Fruit fly (Drosophila melanogaster) whole organism, embryonic: Measurements from ENCODE around the gene mio.
A peak's percentile ranks its signal among the peaks of the same experiment; 100 is the strongest.

Source experiments
- C15 ChIP-seq: fragments of 200-800 bp; sonication (Bioruptor generic); IDR thresholded peaks from 3 replicates; pipeline ENCODE4 v1.3.6; 2022; ENCODE audit warnings: missing biosample characterization, missing genetic modification characterization
- CG10147 ChIP-seq: fragments of 200-800 bp; sonication (Bioruptor generic); optimal IDR thresholded peaks from 2 replicates; lab custom pipeline; 2019; ENCODE audit warnings: missing biosample characterization, mild to moderate bottlenecking, missing genetic modification characterization, moderate library complexity
- CG13123 ChIP-seq: fragments of 200-800 bp; sonication (Bioruptor generic); optimal IDR thresholded peaks from 2 replicates; lab custom pipeline; 2016; ENCODE audit warnings: missing biosample characterization, missing genetic modification characterization
- CG13624 ChIP-seq: fragments of 200-800 bp; sonication (Bioruptor generic); optimal IDR thresholded peaks from 2 replicates; lab custom pipeline; 2016; ENCODE audit warnings: missing biosample characterization, missing genetic modification characterization
- CG13775 ChIP-seq: fragments of 200-800 bp; sonication (Bioruptor generic); optimal IDR thresholded peaks from 3 replicates; lab custom pipeline; 2017; ENCODE audit warnings: missing biosample characterization, mild to moderate bottlenecking, missing genetic modification characterization
- CG14050 ChIP-seq: fragments of 200-800 bp; sonication (Bioruptor generic); IDR thresholded peaks from 3 replicates; pipeline ENCODE4 v1.3.6; 2022; ENCODE audit warnings: missing biosample characterization, missing genetic modification characterization
- CG15479 ChIP-seq: fragments of 200-800 bp; sonication (Bioruptor generic); optimal IDR thresholded peaks from 3 replicates; lab custom pipeline; 2019; ENCODE audit warnings: missing biosample characterization, mild to moderate bottlenecking, missing genetic modification characterization, moderate library complexity
- CG1602 ChIP-seq: fragments of 200-800 bp; sonication (Bioruptor generic); optimal IDR thresholded peaks from 3 replicates; lab custom pipeline; 2016; ENCODE audit warnings: missing biosample characterization, missing genetic modification characterization
- CG17359 ChIP-seq: fragments of 200-800 bp; sonication (Bioruptor generic); optimal IDR thresholded peaks from 3 replicates; lab custom pipeline; 2018; ENCODE audit warnings: missing biosample characterization, mild to moderate bottlenecking, missing genetic modification characterization, moderate library complexity
- CG18599 ChIP-seq: fragments of 200-800 bp; sonication (Bioruptor generic); optimal IDR thresholded peaks from 3 replicates; lab custom pipeline; 2017; ENCODE audit warnings: missing biosample characterization, missing genetic modification characterization, mild to moderate bottlenecking, moderate library complexity, missing genetic modification reagents
- CG2120 ChIP-seq: fragments of 200-800 bp; sonication (Bioruptor generic); optimal IDR thresholded peaks from 3 replicates; lab custom pipeline; 2016; ENCODE audit warnings: missing biosample characterization, missing genetic modification characterization
- CG2199 ChIP-seq: fragments of 200-800 bp; sonication (Bioruptor generic); IDR thresholded peaks from 3 replicates; pipeline ENCODE4 v1.3.6; 2022; ENCODE audit warnings: missing biosample characterization, missing genetic modification characterization
- CG31365 ChIP-seq: fragments of 200-800 bp; sonication (Bioruptor generic); optimal IDR thresholded peaks from 2 replicates; lab custom pipeline; 2018; ENCODE audit warnings: missing biosample characterization, mild to moderate bottlenecking, missing genetic modification characterization
- CG4707 ChIP-seq: fragments of 200-800 bp; sonication (Bioruptor generic); optimal IDR thresholded peaks from 2 replicates; lab custom pipeline; 2018; ENCODE audit warnings: missing biosample characterization, mild to moderate bottlenecking, missing genetic modification characterization, moderate library complexity
- CG6813 ChIP-seq: fragments of 200-800 bp; sonication (Bioruptor generic); optimal IDR thresholded peaks from 2 replicates; lab custom pipeline; 2017; ENCODE audit warnings: missing biosample characterization, missing genetic modification characterization, mild to moderate bottlenecking, moderate library complexity, missing genetic modification reagents
- CG7357 ChIP-seq: fragments of 200-800 bp; sonication (Bioruptor generic); IDR thresholded peaks from 3 replicates; pipeline ENCODE4 v1.3.6; 2022; ENCODE audit warnings: missing biosample characterization, missing genetic modification characterization
- CG7928 ChIP-seq: fragments of 200-800 bp; sonication (Bioruptor generic); optimal IDR thresholded peaks from 2 replicates; lab custom pipeline; 2017; ENCODE audit warnings: missing biosample characterization, mild to moderate bottlenecking, missing genetic modification characterization
- CG8089 ChIP-seq: fragments of 200-800 bp; sonication (Bioruptor generic); optimal IDR thresholded peaks from 3 replicates; lab custom pipeline; 2016; ENCODE audit warnings: missing biosample characterization, missing genetic modification characterization
- CG8359 ChIP-seq: fragments of 200-800 bp; sonication (Bioruptor generic); optimal IDR thresholded peaks from 2 replicates; lab custom pipeline; 2017; ENCODE audit warnings: missing biosample characterization, mild to moderate bottlenecking, missing genetic modification characterization, borderline replicate concordance
- CG9727 ChIP-seq: fragments of 200-800 bp; sonication (Bioruptor generic); optimal IDR thresholded peaks from 3 replicates; lab custom pipeline; 2017; ENCODE audit warnings: missing biosample characterization, mild to moderate bottlenecking, missing genetic modification characterization
- D19B ChIP-seq: fragments of 200-800 bp; sonication (Bioruptor generic); optimal IDR thresholded peaks from 2 replicates; lab custom pipeline; 2017; ENCODE audit warnings: missing biosample characterization, mild to moderate bottlenecking, missing genetic modification characterization
- Doc2 ChIP-seq: fragments of 200-800 bp; sonication (Bioruptor generic); IDR thresholded peaks from 2 replicates; pipeline ENCODE4 v1.3.6; 2022; ENCODE audit warnings: missing biosample characterization, missing genetic modification characterization
- Hmx ChIP-seq: fragments of 200-800 bp; sonication (Bioruptor generic); optimal IDR thresholded peaks from 2 replicates; lab custom pipeline; 2016; ENCODE audit warnings: missing biosample characterization, missing genetic modification characterization
- Hr3 ChIP-seq: fragments of 200-800 bp; sonication (Bioruptor generic); optimal IDR thresholded peaks from 3 replicates; lab custom pipeline; 2016; ENCODE audit warnings: missing biosample characterization, missing genetic modification characterization
- NK7.1 ChIP-seq: fragments of 200-800 bp; sonication (Bioruptor generic); optimal IDR thresholded peaks from 3 replicates; lab custom pipeline; 2016; ENCODE audit warnings: missing biosample characterization, missing genetic modification characterization
- Neu2 ChIP-seq: fragments of 200-800 bp; sonication (Bioruptor generic); optimal IDR thresholded peaks from 3 replicates; lab custom pipeline; 2016; ENCODE audit warnings: missing biosample characterization, missing genetic modification characterization, borderline replicate concordance
- Oli ChIP-seq: fragments of 200-800 bp; sonication (Bioruptor generic); optimal IDR thresholded peaks from 2 replicates; lab custom pipeline; 2018; ENCODE audit warnings: missing biosample characterization, mild to moderate bottlenecking, missing genetic modification characterization, moderate library complexity
- Optix ChIP-seq: fragments of 200-800 bp; sonication (Bioruptor generic); IDR thresholded peaks from 3 replicates; pipeline ENCODE4 v1.3.6; 2022; ENCODE audit warnings: missing biosample characterization, missing genetic modification characterization
- PHDP ChIP-seq: fragments of 200-800 bp; sonication (Bioruptor generic); optimal IDR thresholded peaks from 3 replicates; lab custom pipeline; 2018; ENCODE audit warnings: missing biosample characterization, mild to moderate bottlenecking, missing genetic modification characterization, moderate library complexity
- Poxn ChIP-seq: fragments of 200-800 bp; sonication (Bioruptor generic); IDR thresholded peaks from 2 replicates; pipeline ENCODE4 v1.3.6; 2022; ENCODE audit warnings: missing biosample characterization, missing genetic modification characterization
- Sin3A ChIP-seq: fragments of >200 bp; optimal IDR thresholded peaks from 2 replicates; lab custom pipeline; 2018
- Sry-β ChIP-seq: fragments of 200-800 bp; sonication (Bioruptor generic); optimal IDR thresholded peaks from 2 replicates; lab custom pipeline; 2018; ENCODE audit warnings: missing biosample characterization, mild to moderate bottlenecking, missing genetic modification characterization, moderate library complexity
- Taf1 ChIP-seq: fragments of 200-800 bp; sonication (Bioruptor generic); IDR thresholded peaks from 2 replicates; pipeline ENCODE4 v1.3.6; 2022; ENCODE audit warnings: missing biosample characterization, missing genetic modification characterization
- al ChIP-seq: fragments of 200-800 bp; sonication (Bioruptor generic); IDR thresholded peaks from 2 replicates; pipeline ENCODE4 v1.3.6; 2022; ENCODE audit warnings: missing biosample characterization, missing genetic modification characterization
- ase ChIP-seq: fragments of 200-800 bp; sonication (Bioruptor generic); IDR thresholded peaks from 3 replicates; pipeline ENCODE4 v1.3.6; 2022; ENCODE audit warnings: missing biosample characterization, missing genetic modification characterization
- ash1 ChIP-seq: fragments of 200-800 bp; sonication (Bioruptor generic); optimal IDR thresholded peaks from 2 replicates; lab custom pipeline; 2018; ENCODE audit warnings: missing biosample characterization, mild to moderate bottlenecking, missing genetic modification characterization
- dan ChIP-seq: fragments of 200-800 bp; sonication (Bioruptor generic); IDR thresholded peaks from 2 replicates; pipeline ENCODE4 v1.3.6; 2022; ENCODE audit warnings: missing biosample characterization, missing genetic modification characterization
- dimm ChIP-seq: fragments of 200-800 bp; sonication (Bioruptor generic); IDR thresholded peaks from 2 replicates; pipeline ENCODE4 v1.3.6; 2022; ENCODE audit warnings: missing biosample characterization, missing genetic modification characterization
- dmrt99B ChIP-seq: fragments of 200-800 bp; sonication (Bioruptor generic); optimal IDR thresholded peaks from 2 replicates; lab custom pipeline; 2018; ENCODE audit warnings: missing biosample characterization, mild to moderate bottlenecking, missing genetic modification characterization, moderate library complexity
- gem ChIP-seq: fragments of 200-800 bp; sonication (Bioruptor generic); optimal IDR thresholded peaks from 2 replicates; lab custom pipeline; 2019; ENCODE audit warnings: missing biosample characterization, mild to moderate bottlenecking, missing genetic modification characterization, moderate library complexity
- grau ChIP-seq: fragments of 200-800 bp; optimal IDR thresholded peaks from 3 replicates; lab custom pipeline; 2019; ENCODE audit warnings: missing biosample characterization, mild to moderate bottlenecking, missing genetic modification characterization, moderate library complexity
- ham ChIP-seq: fragments of 200-800 bp; sonication (Bioruptor generic); IDR thresholded peaks from 2 replicates; pipeline ENCODE4 v1.3.6; 2022; ENCODE audit warnings: missing biosample characterization, missing genetic modification characterization
- hb ChIP-seq: fragments of 200-800 bp; sonication (Bioruptor generic); IDR thresholded peaks from 3 replicates; pipeline ENCODE4 v1.3.6; 2022; ENCODE audit warnings: missing biosample characterization, missing genetic modification characterization; ENCODE audit not compliant: partially characterized antibody
- jing ChIP-seq: fragments of 200-800 bp; sonication (Bioruptor generic); optimal IDR thresholded peaks from 2 replicates; lab custom pipeline; 2018; ENCODE audit warnings: missing biosample characterization, mild to moderate bottlenecking, missing genetic modification characterization
- org-1 ChIP-seq: fragments of 200-800 bp; sonication (Bioruptor generic); optimal IDR thresholded peaks from 2 replicates; lab custom pipeline; 2017; ENCODE audit warnings: missing biosample characterization, missing genetic modification characterization
- otp ChIP-seq: fragments of 200-800 bp; sonication (Bioruptor generic); IDR thresholded peaks from 3 replicates; pipeline ENCODE4, ENCODE4 v1.3.6; 2022; ENCODE audit warnings: missing biosample characterization, missing genetic modification characterization
- pan ChIP-seq, 4 experiments: fragments of >200 bp in 3 of 4; fragments of 200-800 bp in 1 of 4; sonication (Bioruptor generic) in 1 of 4; optimal IDR thresholded peaks in 3 of 4; IDR thresholded peaks in 1 of 4; 2 replicates each; pipeline versions ENCODE4 v1.3.6 to Lab custom; 2017 to 2022; ENCODE audit warnings: missing biosample characterization in 2 of 4, missing genetic modification characterization in 2 of 4, mixed read lengths in 1 of 4
- sd ChIP-seq: fragments of 200-800 bp; sonication (Bioruptor generic); optimal IDR thresholded peaks from 3 replicates; lab custom pipeline; 2018; ENCODE audit warnings: missing biosample characterization, mild to moderate bottlenecking, missing genetic modification characterization, moderate library complexity
- tio ChIP-seq: fragments of 200-800 bp; sonication (Bioruptor generic); optimal IDR thresholded peaks from 2 replicates; lab custom pipeline; 2017; ENCODE audit warnings: missing biosample characterization, missing genetic modification characterization, inconsistent platforms
- unpg ChIP-seq: fragments of 200-800 bp; sonication (Bioruptor generic); optimal IDR thresholded peaks from 3 replicates; lab custom pipeline; 2018; ENCODE audit warnings: missing biosample characterization, mild to moderate bottlenecking, missing genetic modification characterization, moderate library complexity

The mio gene

DNA sequence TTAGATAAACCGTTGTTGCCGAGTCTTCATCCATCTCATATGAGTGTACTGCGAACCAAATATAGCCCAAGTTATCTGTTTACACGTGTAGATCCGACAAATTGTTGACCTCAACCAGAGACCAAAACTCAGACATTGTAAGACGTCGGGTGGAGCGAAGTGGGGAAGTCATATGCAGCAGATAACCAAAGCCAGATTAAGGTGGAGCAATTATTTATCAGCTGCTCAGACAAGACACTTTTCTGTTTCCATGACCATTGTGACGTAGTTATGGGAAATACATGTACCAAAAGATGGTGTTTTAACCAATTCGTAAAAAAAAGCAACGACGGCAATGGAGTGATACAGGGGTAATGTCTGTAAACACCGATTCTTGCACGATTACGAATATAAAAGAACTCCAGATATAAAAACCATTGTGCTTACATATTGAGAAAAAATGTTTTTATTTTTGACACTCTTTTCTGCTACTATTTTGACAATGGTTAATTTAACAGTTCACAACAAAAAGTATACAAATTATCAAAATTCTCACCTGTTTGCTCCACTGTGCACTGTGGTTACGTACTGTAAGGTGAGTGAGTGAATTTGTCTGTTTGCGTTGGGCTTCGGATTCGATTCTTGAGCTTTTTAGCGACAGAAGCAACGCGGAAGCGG, 39.6 kb upstream of the mio start (continued):
- peak; percentile 42 for TF ChIP-seq CG9727 (GFP tag; lab: Kevin White, UChicago)
- TF ChIP-seq Sry-β (GFP tag; lab: Kevin White, UChicago), result no peak
- TF ChIP-seq CG13775, result peak; percentile 28
- no peak for TF ChIP-seq Hmx (GFP tag; lab: Kevin White, UChicago)
- TF ChIP-seq CG8359 (GFP tag; lab: Kevin White, UChicago), result no peak
- TF ChIP-seq ase (GFP tag; lab: Robert Waterston, UW), result no peak
- no peak for TF ChIP-seq Sin3A (lab: Kevin White, UChicago)
- TF ChIP-seq Hr3, result no peak
- TF ChIP-seq org-1 (GFP tag; lab: Kevin White, UChicago), result no peak
- TF ChIP-seq Doc2 (GFP tag; lab: Robert Waterston, UW), result no peak
- TF ChIP-seq sd (tag; lab: Kevin White, UChicago), result no peak
- peak; percentile 63 for TF ChIP-seq Oli (tag; lab: Kevin White, UChicago)
- peak; percentile 34 for TF ChIP-seq dmrt99B (tag; lab: Kevin White, UChicago)
- TF ChIP-seq CG6813, result peak; percentile 50
- TF ChIP-seq otp (GFP tag; lab: Robert Waterston, UW), result no peak
- TF ChIP-seq CG31365 (tag; lab: Kevin White, UChicago), result no peak
- TF ChIP-seq Neu2 (GFP tag; lab: Kevin White, UChicago), result no peak
- TF ChIP-seq CG10147 (GFP tag; lab: Kevin White, UChicago), result no peak
- TF ChIP-seq unpg (GFP tag; lab: Kevin White, UChicago), result peak; percentile 54
- TF ChIP-seq ash1 (GFP tag; lab: Kevin White, UChicago), result no peak
- TF ChIP-seq CG18599 (GFP tag; lab: Kevin White, UChicago), result peak; percentile 63
- TF ChIP-seq gem (tag; lab: Kevin White, UChicago), result peak; percentile 74
- TF ChIP-seq CG4707 (GFP tag; lab: Kevin White, UChicago), result peak; percentile 77
- no peak for TF ChIP-seq dan (GFP tag; lab: Robert Waterston, UW)
- TF ChIP-seq C15 (GFP tag; lab: Robert Waterston, UW), result no peak
- no peak for TF ChIP-seq CG8089
- no peak for TF ChIP-seq NK7.1 (GFP tag; lab: Kevin White, UChicago)
- peak; percentile 45 for TF ChIP-seq tio
- peak; percentile 50 for TF ChIP-seq PHDP (tag; lab: Kevin White, UChicago)
- peak; percentile 35 for TF ChIP-seq D19B
- no peak for TF ChIP-seq jing (GFP tag; lab: Kevin White, UChicago)
- no peak for TF ChIP-seq Optix (GFP tag; lab: Robert Waterston, UW)
- peak; percentile 22 for TF ChIP-seq CG17359 (tag; lab: Kevin White, UChicago)
- TF ChIP-seq CG2199 (GFP tag; lab: Robert Waterston, UW), result no peak
- TF ChIP-seq CG1602 (GFP tag; lab: Kevin White, UChicago), result peak; percentile 39
- TF ChIP-seq dimm (GFP tag; lab: Robert Waterston, UW), result no peak
- TF ChIP-seq CG7357, result no peak
- peak; percentile 45 for TF ChIP-seq CG13624
- TF ChIP-seq grau (tag; lab: Kevin White, UChicago), result peak; percentile 61
- TF ChIP-seq pan (optimal IDR thresholded peaks at IDR 0.05; lab: Kevin White, UChicago), result no peak
- TF ChIP-seq pan (GFP tag; optimal IDR thresholded peaks at IDR 0.05 in 1 of 2, IDR thresholded peaks at IDR 0.05 in 1 of 2), result peak in 1 of 2 experiments; percentile 54
- no peak for TF ChIP-seq CG15479 (GFP tag; lab: Kevin White, UChicago)
- peak; percentile 1 for TF ChIP-seq CG13123
- TF ChIP-seq al, result peak; percentile 55
- no peak for TF ChIP-seq hb (GFP tag; lab: Robert Waterston, UW)
- no peak for TF ChIP-seq CG7928
- TF ChIP-seq CG2120 (GFP tag; lab: Kevin White, UChicago), result peak; percentile 75
- no peak for TF ChIP-seq ham
- TF ChIP-seq CG14050 (GFP tag; lab: Robert Waterston, UW), result peak; percentile 45; the same call in 2 of the 3 replicates
- no peak for TF ChIP-seq Poxn (GFP tag; lab: Robert Waterston, UW)
- TF ChIP-seq Taf1, result peak; percentile 45; the same call in 1 of the 2 replicates
